Worm (Caenorhabditis elegans) whole organism, L2 larva: ENCODE measurements around the gene sams-1.

Experiments
- C34F6.9 ChIP-seq: fragments of 150-350 bp; optimal IDR thresholded peaks from 2 replicates; lab custom pipeline; 2014; ENCODE audit warnings: missing biosample characterization, missing genetic modification characterization
- F13H6.1 ChIP-seq: sonication (generic microtip); optimal IDR thresholded peaks from 2 replicates; lab custom pipeline; 2016; ENCODE audit warnings: missing genetic modification characterization, missing compliant biosample characterization
- R02D3.7 ChIP-seq: fragments of 150-350 bp; optimal IDR thresholded peaks from 2 replicates; lab custom pipeline; 2014; ENCODE audit warnings: missing biosample characterization, missing genetic modification characterization
- Y55F3AM.14 ChIP-seq: fragments of 200-800 bp; sonication (Bioruptor generic); optimal IDR thresholded peaks from 2 replicates; lab custom pipeline; 2018; ENCODE audit warnings: mild to moderate bottlenecking, missing genetic modification characterization, missing compliant biosample characterization
- ZK546.5 ChIP-seq: sonication (generic microtip); optimal IDR thresholded peaks from 2 replicates; lab custom pipeline; 2017; ENCODE audit warnings: missing biosample characterization, missing genetic modification characterization
- alr-1 ChIP-seq: fragments of 150-350 bp; optimal IDR thresholded peaks from 2 replicates; lab custom pipeline; 2014; ENCODE audit warnings: missing biosample characterization, missing genetic modification characterization
- aly-2 ChIP-seq: fragments of 150-350 bp; optimal IDR thresholded peaks from 2 replicates; lab custom pipeline; 2014; ENCODE audit warnings: missing biosample characterization, missing genetic modification characterization
- ama-1 ChIP-seq: fragments of 150-350 bp; optimal IDR thresholded peaks from 2 replicates; lab custom pipeline; 2018; ENCODE audit warnings: inconsistent platforms
- blmp-1 ChIP-seq: sonication (generic microtip); optimal IDR thresholded peaks from 2 replicates; lab custom pipeline; 2017; ENCODE audit warnings: missing genetic modification characterization, mild to moderate bottlenecking, missing compliant biosample characterization, antibody characterized with exemption, moderate library complexity; ENCODE audit not compliant: insufficient read depth
- ceh-16 ChIP-seq: fragments of 150-350 bp; optimal IDR thresholded peaks from 2 replicates; lab custom pipeline; 2014; ENCODE audit warnings: missing biosample characterization, missing genetic modification characterization
- ceh-82 ChIP-seq: fragments of 150-350 bp; optimal IDR thresholded peaks from 2 replicates; lab custom pipeline; 2014; ENCODE audit warnings: missing biosample characterization, missing genetic modification characterization
- crh-2 ChIP-seq: sonication (generic microtip); optimal IDR thresholded peaks from 2 replicates; lab custom pipeline; 2017; ENCODE audit warnings: missing biosample characterization, missing genetic modification characterization
- dmd-4 ChIP-seq: sonication (generic microtip); optimal IDR thresholded peaks from 2 replicates; lab custom pipeline; 2017; ENCODE audit warnings: missing biosample characterization, missing genetic modification characterization
- egl-27 ChIP-seq: sonication (generic microtip); optimal IDR thresholded peaks from 3 replicates; lab custom pipeline; 2017; ENCODE audit warnings: missing biosample characterization, missing genetic modification reagents, missing genetic modification characterization
- elt-1 ChIP-seq: fragments of 150-350 bp; optimal IDR thresholded peaks from 2 replicates; lab custom pipeline; 2014; ENCODE audit warnings: missing biosample characterization, missing genetic modification characterization
- elt-3 ChIP-seq: sonication (generic microtip); optimal IDR thresholded peaks from 2 replicates; lab custom pipeline; 2017; ENCODE audit warnings: missing biosample characterization, missing genetic modification characterization
- fos-1 ChIP-seq: fragments of 150-350 bp; optimal IDR thresholded peaks from 2 replicates; lab custom pipeline; 2014; ENCODE audit warnings: missing biosample characterization, missing genetic modification characterization
- gmeb-1 ChIP-seq: fragments of 150-350 bp; optimal IDR thresholded peaks from 2 replicates; lab custom pipeline; 2014; ENCODE audit warnings: missing biosample characterization, missing genetic modification characterization
- lin-11 ChIP-seq: fragments of 150-350 bp; sonication (generic microtip); optimal IDR thresholded peaks from 2 replicates; lab custom pipeline; 2014; ENCODE audit warnings: missing biosample characterization, missing genetic modification characterization, inconsistent platforms, mixed read lengths
- lin-39 ChIP-seq: fragments of 150-350 bp; optimal IDR thresholded peaks from 2 replicates; lab custom pipeline; 2014; ENCODE audit warnings: missing biosample characterization, missing genetic modification reagents, missing genetic modification characterization
- lsy-2 ChIP-seq, 2 experiments: fragments of 150-350 bp in 1 of 2; sonication (generic microtip) in 1 of 2; optimal IDR thresholded peaks; 2 replicates each; lab custom pipeline; 2014 to 2017; ENCODE audit warnings: missing biosample characterization in 2 of 2, missing genetic modification characterization in 2 of 2
- mab-5 ChIP-seq: fragments of 150-350 bp; optimal IDR thresholded peaks from 2 replicates; lab custom pipeline; 2014; ENCODE audit warnings: missing biosample characterization, missing genetic modification characterization
- mbf-1 ChIP-seq: sonication (generic microtip); optimal IDR thresholded peaks from 2 replicates; lab custom pipeline; 2017; ENCODE audit warnings: missing biosample characterization, missing genetic modification characterization
- nhr-10 ChIP-seq: sonication (generic microtip); optimal IDR thresholded peaks from 2 replicates; lab custom pipeline; 2017; ENCODE audit warnings: missing biosample characterization, missing genetic modification characterization
- nhr-11 ChIP-seq: fragments of 150-350 bp; optimal IDR thresholded peaks from 2 replicates; lab custom pipeline; 2014; ENCODE audit warnings: missing biosample characterization, missing genetic modification characterization
- nhr-12 ChIP-seq: fragments of 150-350 bp; optimal IDR thresholded peaks from 2 replicates; lab custom pipeline; 2014; ENCODE audit warnings: missing biosample characterization, missing genetic modification characterization
- nhr-129 ChIP-seq: fragments of 150-350 bp; optimal IDR thresholded peaks from 2 replicates; lab custom pipeline; 2014; ENCODE audit warnings: missing biosample characterization, missing genetic modification characterization
- nhr-21 ChIP-seq: fragments of 150-350 bp; optimal IDR thresholded peaks from 2 replicates; lab custom pipeline; 2014; ENCODE audit warnings: missing biosample characterization, missing genetic modification characterization
- nhr-23 ChIP-seq: fragments of 150-350 bp; optimal IDR thresholded peaks from 2 replicates; lab custom pipeline; 2014; ENCODE audit warnings: missing biosample characterization, missing genetic modification reagents, missing genetic modification characterization
- nhr-25 ChIP-seq: fragments of 150-350 bp; sonication (generic microtip); optimal IDR thresholded peaks from 3 replicates; lab custom pipeline; 2014; ENCODE audit warnings: missing biosample characterization, missing genetic modification characterization
- nhr-6 ChIP-seq: fragments of 150-350 bp; optimal IDR thresholded peaks from 2 replicates; lab custom pipeline; 2014; ENCODE audit warnings: missing biosample characterization, missing genetic modification characterization
- nhr-77 ChIP-seq: fragments of 150-350 bp; optimal IDR thresholded peaks from 2 replicates; lab custom pipeline; 2014; ENCODE audit warnings: missing biosample characterization, missing genetic modification characterization
- peb-1 ChIP-seq: fragments of 150-350 bp; optimal IDR thresholded peaks from 2 replicates; lab custom pipeline; 2014; ENCODE audit warnings: missing biosample characterization, missing genetic modification characterization
- sem-4 ChIP-seq: fragments of 150-350 bp; optimal IDR thresholded peaks from 2 replicates; lab custom pipeline; 2014; ENCODE audit warnings: missing biosample characterization, missing genetic modification reagents, missing genetic modification characterization
- skn-1 ChIP-seq: sonication (generic microtip); optimal IDR thresholded peaks from 2 replicates; lab custom pipeline; 2017; ENCODE audit warnings: missing biosample characterization, missing genetic modification characterization
- sma-3 ChIP-seq: sonication (generic microtip); optimal IDR thresholded peaks from 2 replicates; lab custom pipeline; 2016; ENCODE audit warnings: missing genetic modification reagents, missing genetic modification characterization, missing compliant biosample characterization
- sma-9 ChIP-seq, 2 experiments: fragments of 150-350 bp in 1 of 2; sonication (generic microtip) in 1 of 2; optimal IDR thresholded peaks; 2 replicates each; lab custom pipeline; 2014 to 2016; ENCODE audit warnings: missing genetic modification characterization in 2 of 2, mild to moderate bottlenecking in 1 of 2, missing biosample characterization in 1 of 2, missing compliant biosample characterization in 1 of 2, missing genetic modification reagents in 1 of 2, moderate library complexity in 1 of 2
- snpc-4 ChIP-seq: fragments of 150-350 bp; optimal IDR thresholded peaks from 2 replicates; lab custom pipeline; 2014; ENCODE audit warnings: missing biosample characterization, missing genetic modification characterization
- unc-39 ChIP-seq: fragments of 150-350 bp; optimal IDR thresholded peaks from 2 replicates; lab custom pipeline; 2014; ENCODE audit warnings: missing biosample characterization, missing genetic modification characterization
- unc-55 ChIP-seq: fragments of 150-350 bp; sonication (generic microtip); optimal IDR thresholded peaks from 3 replicates; lab custom pipeline; 2014; ENCODE audit warnings: missing biosample characterization, missing genetic modification reagents, missing genetic modification characterization
- ztf-1 ChIP-seq: fragments of 200-800 bp; sonication (Bioruptor generic); conservative IDR thresholded peaks from 2 replicates; pipeline ENCODE4 v1.3.6; 2022; ENCODE audit warnings: missing genetic modification characterization, missing compliant biosample characterization
- ztf-11 ChIP-seq: sonication (generic microtip); optimal IDR thresholded peaks from 2 replicates; lab custom pipeline; 2017; ENCODE audit warnings: missing biosample characterization, missing genetic modification characterization
- ztf-4 ChIP-seq: fragments of 150-350 bp; optimal IDR thresholded peaks from 2 replicates; lab custom pipeline; 2014; ENCODE audit warnings: missing biosample characterization, missing genetic modification characterization

sams-1 gene

DNA sequence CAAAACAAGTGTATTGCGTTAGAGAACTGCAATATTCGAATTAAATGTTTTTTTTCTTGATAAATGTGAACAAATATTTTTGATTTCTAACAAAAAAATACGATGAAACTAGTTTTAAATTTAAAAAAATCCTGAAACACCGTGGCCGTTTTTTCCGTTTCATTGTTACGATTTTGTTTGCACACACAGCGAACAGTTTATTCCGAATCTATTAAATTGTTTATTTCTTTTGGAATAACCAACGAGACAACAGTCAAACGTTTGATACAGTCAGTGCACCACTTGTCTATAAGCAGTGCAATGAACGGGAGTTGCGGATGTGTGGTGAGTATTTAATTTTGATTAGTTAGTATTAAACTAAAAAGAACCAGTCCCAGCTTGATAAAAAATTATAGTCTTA is 49.1 kb upstream of the sams-1 start, which contains the start of gene Y62H9A.13:
Y62H9A.13 (plus strand) TSS at position 301 of the 400 bp plus-strand sequence.
- TF ChIP-seq blmp-1 (tag; lab: Kevin White, UChicago) (no peak), nhr-129 (tag; lab: Kevin White, UChicago) (no peak), ztf-4 (tag; lab: Kevin White, UChicago) (no peak), dmd-4 (tag; lab: Kevin White, UChicago) (no peak), nhr-25 (tag; lab: Kevin White, UChicago) (no peak), sma-3 (GFP tag; lab: Kevin White, UChicago) (no peak), nhr-21 (tag; lab: Kevin White, UChicago) (no peak), aly-2 (tag; lab: Kevin White, UChicago) (no peak), nhr-10 (tag; lab: Kevin White, UChicago) (no peak), R02D3.7 (no peak), nhr-77 (tag; lab: Kevin White, UChicago) (no peak), mab-5 (tag; lab: Kevin White, UChicago) (no peak), crh-2 (tag; lab: Kevin White, UChicago) (no peak), nhr-11 (tag; lab: Kevin White, UChicago) (no peak), ztf-1 (GFP tag; lab: Robert Waterston, UW) (no peak), unc-39 (tag; lab: Kevin White, UChicago) (no peak), ceh-16 (tag; lab: Kevin White, UChicago) (no peak), lsy-2 (tag; optimal IDR thresholded peaks at IDR 0.05; lab: Kevin White, UChicago) (no peak), C34F6.9 (no peak), snpc-4 (tag; lab: Kevin White, UChicago) (no peak)

ce11 chrX:11917994-11918393 is 47.8 kb upstream of the sams-1 start, which contains the start of gene Y62H9A.16:
Y62H9A.16 (plus strand) TSS chrX:11918294.
- TF ChIP-seq lin-11 (no peak), Y55F3AM.14 (GFP tag; lab: Kevin White, UChicago) (no peak), nhr-6 (no peak), ZK546.5 (tag; lab: Kevin White, UChicago) (no peak), skn-1 (no peak), egl-27 (tag; lab: Kevin White, UChicago) (no peak), sem-4 (tag; lab: Kevin White, UChicago) (no peak), sma-3 (GFP tag; lab: Kevin White, UChicago) (no peak), nhr-11 (tag; lab: Kevin White, UChicago) (no peak), nhr-23 (no peak), mab-5 (tag; lab: Kevin White, UChicago) (no peak)
- TF ChIP-seq, all 48 proteins: peak for 0

- no peak for TF ChIP-seq unc-55 (GFP tag; lab: Kevin White, UChicago)
- TF ChIP-seq peb-1 (tag; lab: Kevin White, UChicago), result no peak
- TF ChIP-seq sem-4 (tag; lab: Kevin White, UChicago), result no peak
- no peak for TF ChIP-seq Y55F3AM.14 (GFP tag; lab: Kevin White, UChicago)
- TF ChIP-seq nhr-6, result no peak
- TF ChIP-seq ztf-11 (tag; lab: Kevin White, UChicago), result no peak
- TF ChIP-seq skn-1, result no peak
- no peak for TF ChIP-seq dmd-4 (tag; lab: Kevin White, UChicago)
- TF ChIP-seq lin-39, result no peak
- TF ChIP-seq alr-1 (tag; lab: Kevin White, UChicago), result no peak
- no peak for TF ChIP-seq unc-39 (tag; lab: Kevin White, UChicago)
- TF ChIP-seq nhr-12 (tag; lab: Kevin White, UChicago), result no peak
- TF ChIP-seq nhr-11 (tag; lab: Kevin White, UChicago), result no peak
- no peak for TF ChIP-seq lsy-2 (tag; optimal IDR thresholded peaks at IDR 0.05; lab: Kevin White, UChicago)
- no peak for TF ChIP-seq elt-3 (tag; lab: Kevin White, UChicago)
- no peak for TF ChIP-seq mbf-1
- no peak for TF ChIP-seq mab-5 (tag; lab: Kevin White, UChicago)
- no peak for TF ChIP-seq blmp-1 (tag; lab: Kevin White, UChicago)
- TF ChIP-seq nhr-129 (tag; lab: Kevin White, UChicago), result no peak
- TF ChIP-seq C34F6.9, result no peak
Measured at ce11 chrX:11920723-11921283, 45.0 kb upstream of the sams-1 start, which contains the start of gene Y62H9A.14. Y62H9A.14 (plus strand) TSS chrX:11921233.

ce11 chrX:11924158-11924557 is 41.6 kb upstream of the sams-1 start, which contains the start of gene F55G7.1:
F55G7.1 (plus strand) TSS chrX:11924433.
- TF ChIP-seq gmeb-1 (tag; lab: Kevin White, UChicago) (peak; percentile 65), sma-3 (GFP tag; lab: Kevin White, UChicago) (peak; percentile 68), snpc-4 (tag; lab: Kevin White, UChicago) (peak; percentile 52), F13H6.1 (peak; percentile 35), crh-2 (tag; lab: Kevin White, UChicago) (peak; percentile 70), nhr-6 (peak; percentile 35), ztf-4 (tag; lab: Kevin White, UChicago) (no peak), lin-11 (no peak), egl-27 (tag; lab: Kevin White, UChicago) (no peak), fos-1 (tag; lab: Kevin White, UChicago) (peak; percentile 52), ZK546.5 (tag; lab: Kevin White, UChicago) (no peak), lsy-2 (tag; optimal IDR thresholded peaks at IDR 0.05; lab: Kevin White, UChicago) (peak in 1 of 2 experiments; percentile 31), Y55F3AM.14 (GFP tag; lab: Kevin White, UChicago) (peak; percentile 2), peb-1 (tag; lab: Kevin White, UChicago) (no peak), alr-1 (tag; lab: Kevin White, UChicago) (no peak), mbf-1 (no peak), C34F6.9 (peak; percentile 42), elt-1 (tag; lab: Kevin White, UChicago) (no peak), nhr-129 (tag; lab: Kevin White, UChicago) (peak; percentile 87), sem-4 (tag; lab: Kevin White, UChicago) (no peak), sma-9 (GFP tag; optimal IDR thresholded peaks at IDR 0.05; lab: Kevin White, UChicago) (peak; percentile 63), sma-9 (tag; optimal IDR thresholded peaks at IDR 0.05; lab: Kevin White, UChicago) (no peak), ceh-82 (tag; lab: Kevin White, UChicago) (no peak), blmp-1 (tag; lab: Kevin White, UChicago) (no peak), ama-1 (no peak)
